Worm (Caenorhabditis elegans): ENCODE results near the gene ttr-40.

DNA sequence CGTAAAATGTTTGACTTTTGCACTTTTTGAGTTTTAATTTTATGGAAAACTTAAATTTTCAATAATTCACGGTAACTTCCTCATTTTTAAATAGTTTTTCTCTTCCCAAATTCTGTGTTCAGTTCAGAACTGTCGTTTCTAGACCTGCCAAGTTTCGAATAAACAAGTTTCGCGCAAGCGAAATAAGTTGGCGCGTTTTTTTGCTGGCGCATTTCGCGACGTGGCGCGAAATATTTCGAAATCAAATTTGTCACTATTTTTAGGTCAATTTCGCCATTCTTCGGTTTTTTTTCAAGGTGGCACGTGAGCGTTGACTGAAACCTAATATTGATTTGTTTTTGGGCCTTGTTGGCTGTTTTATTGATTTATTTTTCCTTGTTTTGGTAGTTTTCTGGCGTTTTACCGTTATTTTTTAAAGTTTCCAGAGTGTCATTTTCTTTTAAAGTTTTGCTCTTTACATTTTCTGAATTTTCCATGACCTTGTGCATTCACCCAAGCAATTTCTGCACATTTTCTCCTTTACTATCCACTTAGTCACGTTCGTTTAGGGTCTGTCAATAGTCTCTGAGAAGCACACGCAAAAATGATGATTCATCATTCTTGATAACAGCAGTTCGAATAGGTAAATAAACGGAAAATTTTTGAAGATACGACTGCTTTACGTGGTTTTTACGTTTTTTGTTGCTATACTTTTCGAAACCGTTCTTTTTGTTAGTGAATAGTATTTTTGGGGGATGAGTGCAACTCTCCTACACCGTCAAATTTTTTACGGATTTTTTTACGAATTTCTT lies 27.5 kb upstream of the ttr-40 start:
- no peak for TF ChIP-seq ztf-4 (tag; optimal IDR thresholded peaks at IDR 0.05)
- TF ChIP-seq elt-2 (tag; optimal IDR thresholded peaks at IDR 0.05): peak; percentile 43
- no peak for TF ChIP-seq fos-1 (tag; optimal IDR thresholded peaks at IDR 0.05)
- TF ChIP-seq jun-1 (tag; optimal IDR thresholded peaks at IDR 0.05): no peak
- TF ChIP-seq R02D3.7 (tag; optimal IDR thresholded peaks at IDR 0.05): no peak
- TF ChIP-seq lin-39 (tag; optimal IDR thresholded peaks at IDR 0.05): no peak
- TF ChIP-seq fkh-2 (tag; optimal IDR thresholded peaks at IDR 0.05): no peak
- TF ChIP-seq nhr-11 (tag; optimal IDR thresholded peaks at IDR 0.05): no peak
- TF ChIP-seq lsy-12 (tag; optimal IDR thresholded peaks at IDR 0.05): no peak
- TF ChIP-seq ztf-11 (tag; optimal IDR thresholded peaks at IDR 0.05): no peak
- no peak for TF ChIP-seq egl-27 (tag; optimal IDR thresholded peaks at IDR 0.05)
- TF ChIP-seq ceh-82 (tag; optimal IDR thresholded peaks at IDR 0.05): no peak
- no peak for TF ChIP-seq fkh-10 (GFP tag; optimal IDR thresholded peaks at IDR 0.05)

Data from whole organism, L3 larva.